Fruit fly (Drosophila melanogaster) whole organism, adult: ENCODE data around the gene hng2.

Experiments
- CG12768 ChIP-seq: fragments of 200-800 bp; sonication (Bioruptor generic); optimal IDR thresholded peaks from 2 replicates; lab custom pipeline; 2017; ENCODE audit warnings: missing biosample characterization, missing genetic modification characterization, mild to moderate bottlenecking, moderate library complexity, missing genetic modification reagents
- CG1620 ChIP-seq: fragments of 200-800 bp; sonication (Bioruptor generic); optimal IDR thresholded peaks from 2 replicates; lab custom pipeline; 2016; ENCODE audit warnings: missing biosample characterization, missing genetic modification characterization
- CG5204 ChIP-seq: fragments of 200-800 bp; sonication (Bioruptor generic); optimal IDR thresholded peaks from 2 replicates; lab custom pipeline; 2016; ENCODE audit warnings: missing biosample characterization, missing genetic modification characterization
- CG7045 ChIP-seq: fragments of 200-800 bp; sonication (Bioruptor generic); optimal IDR thresholded peaks from 2 replicates; lab custom pipeline; 2017; ENCODE audit warnings: missing biosample characterization, mild to moderate bottlenecking, missing genetic modification characterization
- Clk ChIP-seq: fragments of 200-800 bp; sonication (Bioruptor generic); optimal IDR thresholded peaks from 2 replicates; lab custom pipeline; 2017; ENCODE audit warnings: missing biosample characterization, missing genetic modification characterization
- Crg-1 ChIP-seq: fragments of 200-800 bp; sonication (Bioruptor generic); optimal IDR thresholded peaks from 2 replicates; lab custom pipeline; 2016; ENCODE audit warnings: missing biosample characterization, missing genetic modification characterization
- Hr96 ChIP-seq: fragments of 200-800 bp; sonication (Bioruptor generic); optimal IDR thresholded peaks from 2 replicates; lab custom pipeline; 2016; ENCODE audit warnings: missing biosample characterization, missing genetic modification characterization
- bab1 ChIP-seq: fragments of 200-800 bp; sonication (Bioruptor generic); optimal IDR thresholded peaks from 3 replicates; lab custom pipeline; 2019; ENCODE audit warnings: missing biosample characterization, mild to moderate bottlenecking, missing genetic modification characterization, moderate library complexity
- cic ChIP-seq: fragments of 200-800 bp; sonication (Bioruptor generic); optimal IDR thresholded peaks from 2 replicates; lab custom pipeline; 2017; ENCODE audit warnings: missing biosample characterization, mild to moderate bottlenecking, missing genetic modification characterization, moderate library complexity
- cnc ChIP-seq, 2 experiments: fragments of >200 bp; optimal IDR thresholded peaks; 2 replicates each; lab custom pipeline; 2017
- kay ChIP-seq: fragments of 200-800 bp; sonication (Bioruptor generic); peaks from one replicate; lab custom pipeline; 2016; ENCODE audit warnings: missing biosample characterization, missing genetic modification characterization, borderline replicate concordance
- tj ChIP-seq: fragments of 200-800 bp; sonication (Bioruptor generic); optimal IDR thresholded peaks from 3 replicates; lab custom pipeline; 2017; ENCODE audit warnings: missing biosample characterization, mild to moderate bottlenecking, missing genetic modification characterization, moderate library complexity

DNA sequence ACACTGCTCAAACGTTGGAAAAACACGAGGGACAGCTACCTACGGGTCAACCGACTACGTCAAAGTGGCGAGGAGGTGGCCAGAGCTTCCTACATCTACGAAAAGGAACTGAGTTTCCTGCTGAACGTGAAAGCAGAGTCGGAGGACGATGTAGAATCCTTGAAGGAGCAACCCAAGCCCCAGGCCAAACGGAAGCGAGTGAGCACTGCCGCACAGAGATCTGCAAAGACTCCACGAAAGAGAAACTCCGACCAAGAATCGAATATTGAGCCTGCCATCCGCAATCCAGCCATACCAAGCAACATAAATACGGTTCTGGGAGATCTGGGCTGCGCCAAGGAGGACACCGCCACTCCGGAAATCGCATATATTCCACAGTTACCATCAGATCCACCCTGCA is 516 bp downstream of the hng2 start:
- TF ChIP-seq Hr96 (GFP tag; lab: Kevin White, UChicago) (no peak), CG12768 (no peak), Crg-1 (GFP tag; lab: Kevin White, UChicago) (no peak), kay (GFP tag; lab: Kevin White, UChicago) (no peak), cic (no peak), tj (GFP tag; lab: Kevin White, UChicago) (no peak), cnc (optimal IDR thresholded peaks at IDR 0.05; lab: Kevin White, UChicago) (no peak), bab1 (GFP tag; lab: Kevin White, UChicago) (no peak), CG1620 (GFP tag; lab: Kevin White, UChicago) (no peak), CG7045 (GFP tag; lab: Kevin White, UChicago) (no peak), Clk (GFP tag; lab: Kevin White, UChicago) (no peak), CG5204 (GFP tag; lab: Kevin White, UChicago) (no peak)
